Fruit fly (Drosophila melanogaster): ENCODE results near the gene CG6678.

The CG6678 gene

dm6 chr3R:21862868-21863267, 24.0 kb upstream of the CG6678 start:
- TF ChIP-seq Nf-YC (tag; optimal IDR thresholded peaks at IDR 0.05) (no peak), pb (GFP tag; optimal IDR thresholded peaks at IDR 0.05) (no peak), Hr78 (GFP tag; optimal IDR thresholded peaks at IDR 0.05) (no peak), gsb-n (tag; optimal IDR thresholded peaks at IDR 0.05) (peak; percentile 34), CG6683 (GFP tag; optimal IDR thresholded peaks at IDR 0.05) (no peak), Sox100B (GFP tag; optimal IDR thresholded peaks at IDR 0.05) (peak; percentile 3), vvl (GFP tag; IDR thresholded peaks at IDR 0.05) (peak; percentile 36; the same call in 1 of the 2 replicates), pnt (GFP tag; optimal IDR thresholded peaks at IDR 0.05) (no peak), Tbp (GFP tag; optimal IDR thresholded peaks at IDR 0.05) (no peak), CG2199 (GFP tag; IDR thresholded peaks at IDR 0.05) (peak; percentile 6; the same call in 1 of the 3 replicates), CG2875 (GFP tag; optimal IDR thresholded peaks at IDR 0.05) (no peak), jumu (GFP tag; optimal IDR thresholded peaks at IDR 0.05) (no peak), Ravus (GFP tag; IDR thresholded peaks at IDR 0.05) (no peak), CG12391 (tag; optimal IDR thresholded peaks at IDR 0.05) (no peak), Kr (GFP tag; optimal IDR thresholded peaks at IDR 0.05) (no peak), Eip74EF (GFP tag; optimal IDR thresholded peaks at IDR 0.05) (no peak), ato (GFP tag; IDR thresholded peaks at IDR 0.05; ENCODE audit: partially characterized antibody) (no peak), CG15073 (GFP tag; optimal IDR thresholded peaks at IDR 0.05) (peak; percentile 80), CG11504 (tag; optimal IDR thresholded peaks at IDR 0.05) (peak; percentile 7), salm (tag; optimal IDR thresholded peaks at IDR 0.05) (no peak)

dm6 chr3R:21863817-21864384, 22.9 kb upstream of the CG6678 start:
- TF ChIP-seq ATbp (GFP tag; optimal IDR thresholded peaks at IDR 0.05) (peak; percentile 14), hkb (optimal IDR thresholded peaks at IDR 0.05) (no peak), hkb (GFP tag; IDR thresholded peaks at IDR 0.05) (peak; percentile 20; the same call in 1 of the 2 replicates), CG18262 (tag; optimal IDR thresholded peaks at IDR 0.05) (peak; percentile 28), CG14441 (GFP tag; IDR thresholded peaks at IDR 0.05) (peak; percentile 14; the same call in 1 of the 2 replicates), CG4360 (GFP tag; IDR thresholded peaks at IDR 0.05) (no peak), CG13424 (tag; optimal IDR thresholded peaks at IDR 0.05) (peak; percentile 7), ap (GFP tag; IDR thresholded peaks at IDR 0.05) (peak; percentile 8; the same call in 1 of the 2 replicates), CoRest (tag; optimal IDR thresholded peaks at IDR 0.05) (peak; percentile 7), CG10366 (GFP tag; IDR thresholded peaks at IDR 0.05) (0 out of 2 replicates have a peak, but pooled peaks have one; percentile 9), Kr (GFP tag; optimal IDR thresholded peaks at IDR 0.05) (peak; percentile 16), CG17829 (tag; optimal IDR thresholded peaks at IDR 0.05) (peak; percentile 4), Fer3 (tag; optimal IDR thresholded peaks at IDR 0.05) (peak; percentile 17), CG11696 (GFP tag; IDR thresholded peaks at IDR 0.05) (no peak), crol (GFP tag; IDR thresholded peaks at IDR 0.05) (no peak), D19B (GFP tag; optimal IDR thresholded peaks at IDR 0.05) (no peak), grau (tag; optimal IDR thresholded peaks at IDR 0.05) (peak; percentile 3), CG2678 (tag; optimal IDR thresholded peaks at IDR 0.05) (peak; percentile 38), zfh1 (GFP tag; IDR thresholded peaks at IDR 0.05) (no peak), dmrt99B (tag; optimal IDR thresholded peaks at IDR 0.05) (peak; percentile 51), CG2199 (GFP tag; IDR thresholded peaks at IDR 0.05) (no peak), CG3281 (GFP tag; optimal IDR thresholded peaks at IDR 0.05) (no peak), YL-1 (GFP tag; optimal IDR thresholded peaks at IDR 0.05) (no peak), CG31441 (GFP tag; IDR thresholded peaks at IDR 0.05) (0 out of 2 replicates have a peak, but pooled peaks have one; percentile 29), tgo (GFP tag; IDR thresholded peaks at IDR 0.05) (peak; percentile 30; the same call in 1 of the 3 replicates), Sox102F (GFP tag; optimal IDR thresholded peaks at IDR 0.05) (peak; percentile 57), CG17359 (tag; optimal IDR thresholded peaks at IDR 0.05) (peak; percentile 19), sna (GFP tag; IDR thresholded peaks at IDR 0.05; ENCODE audit: partially characterized antibody) (no peak), Hr51 (GFP tag; optimal IDR thresholded peaks at IDR 0.05) (peak in 1 of 2 experiments; percentile 64), fd96Cb (tag; optimal IDR thresholded peaks at IDR 0.05) (no peak), HHEX (GFP tag; optimal IDR thresholded peaks at IDR 0.05) (no peak)
